Worm (Caenorhabditis elegans) whole organism, young adult: ENCODE results near the gene pyc-1.

ENCODE experiments used
- C06A6.2 ChIP-seq: fragments of 200-800 bp; sonication (Bioruptor generic); conservative IDR thresholded peaks from 2 replicates; pipeline ENCODE4 v1.3.6; 2022; ENCODE audit warnings: missing genetic modification characterization, missing compliant biosample characterization
- D2030.7 ChIP-seq: fragments of 200-800 bp; sonication (Bioruptor generic); IDR thresholded peaks from 2 replicates; pipeline ENCODE4 v1.3.6; 2022; ENCODE audit warnings: missing genetic modification reagents, missing genetic modification characterization, missing compliant biosample characterization
- F10E7.11 ChIP-seq: sonication (generic microtip); optimal IDR thresholded peaks from 2 replicates; lab custom pipeline; 2017; ENCODE audit warnings: mild to moderate bottlenecking, missing genetic modification characterization, moderate library complexity, missing compliant biosample characterization
- F22D6.2 ChIP-seq: sonication (generic microtip); optimal IDR thresholded peaks from 2 replicates; lab custom pipeline; 2016; ENCODE audit warnings: mild to moderate bottlenecking, missing genetic modification characterization, missing compliant biosample characterization
- F23B12.7 ChIP-seq: sonication (generic microtip); optimal IDR thresholded peaks from 2 replicates; lab custom pipeline; 2017; ENCODE audit warnings: missing genetic modification characterization, mild to moderate bottlenecking, missing compliant biosample characterization, antibody characterized with exemption, moderate library complexity; ENCODE audit not compliant: insufficient read depth
- T07F8.4 ChIP-seq: sonication (generic microtip); optimal IDR thresholded peaks from 2 replicates; lab custom pipeline; 2016; ENCODE audit warnings: mild to moderate bottlenecking, missing genetic modification characterization, moderate library complexity, missing compliant biosample characterization
- T26A5.8 ChIP-seq: sonication (generic microtip); optimal IDR thresholded peaks from 2 replicates; lab custom pipeline; 2016; ENCODE audit warnings: missing genetic modification characterization, missing compliant biosample characterization
- Y53G8AR.9 ChIP-seq: fragments of 200-800 bp; sonication (Bioruptor generic); conservative IDR thresholded peaks from 2 replicates; pipeline ENCODE4 v1.3.6; 2022; ENCODE audit warnings: missing genetic modification reagents, missing genetic modification characterization, missing compliant biosample characterization
- aptf-3 ChIP-seq: fragments of 200-800 bp; sonication (Bioruptor generic); IDR thresholded peaks from 2 replicates; pipeline ENCODE4 v1.3.6; 2022; ENCODE audit warnings: missing genetic modification characterization, missing compliant biosample characterization
- atf-7 ChIP-seq: sonication (generic microtip); optimal IDR thresholded peaks from 2 replicates; lab custom pipeline; 2017; ENCODE audit warnings: mild to moderate bottlenecking, missing genetic modification characterization, missing compliant biosample characterization
- attf-6 ChIP-seq: fragments of 200-800 bp; sonication (Bioruptor generic); IDR thresholded peaks from 2 replicates; pipeline ENCODE4 v1.3.6; 2022; ENCODE audit warnings: missing genetic modification reagents, missing genetic modification characterization, missing compliant biosample characterization
- bed-2 ChIP-seq: fragments of 200-800 bp; sonication (Bioruptor generic); IDR thresholded peaks from 2 replicates; pipeline ENCODE4 v1.3.6; 2022; ENCODE audit warnings: missing genetic modification reagents, missing genetic modification characterization, missing compliant biosample characterization
- cebp-1 ChIP-seq, 2 experiments: fragments of 200-800 bp in 1 of 2; sonication (Bioruptor generic) in 1 of 2; sonication (generic microtip) in 1 of 2; IDR thresholded peaks in 1 of 2; optimal IDR thresholded peaks in 1 of 2; 2 replicates each; pipeline versions ENCODE4 v1.3.6 to Lab custom; 2017 to 2022; ENCODE audit warnings: missing compliant biosample characterization in 2 of 2, missing genetic modification characterization in 2 of 2, mild to moderate bottlenecking in 1 of 2, missing genetic modification reagents in 1 of 2, moderate library complexity in 1 of 2
- ceh-100 ChIP-seq: fragments of 200-800 bp; sonication (Bioruptor generic); IDR thresholded peaks from 2 replicates; pipeline ENCODE4 v1.3.6; 2022; ENCODE audit warnings: missing genetic modification reagents, missing genetic modification characterization, missing compliant biosample characterization
- ceh-40 ChIP-seq: fragments of 200-800 bp; sonication (Bioruptor generic); IDR thresholded peaks from 2 replicates; pipeline ENCODE4 v1.3.6; 2022; ENCODE audit warnings: missing genetic modification characterization, missing compliant biosample characterization
- ceh-91 ChIP-seq: fragments of 200-800 bp; sonication (Bioruptor generic); IDR thresholded peaks from 2 replicates; pipeline ENCODE4 v1.3.6; 2022; ENCODE audit warnings: missing genetic modification reagents, missing genetic modification characterization, missing compliant biosample characterization
- chd-7 ChIP-seq: sonication (generic microtip); optimal IDR thresholded peaks from 2 replicates; lab custom pipeline; 2016; ENCODE audit warnings: mild to moderate bottlenecking, missing genetic modification characterization, moderate library complexity, missing compliant biosample characterization
- die-1 ChIP-seq: sonication (generic microtip); optimal IDR thresholded peaks from 2 replicates; lab custom pipeline; 2016; ENCODE audit warnings: missing genotype, mild to moderate bottlenecking, missing genetic modification characterization, missing compliant biosample characterization
- dox-1 ChIP-seq: fragments of 200-800 bp; sonication (Bioruptor generic); IDR thresholded peaks from 2 replicates; pipeline ENCODE4 v1.3.6; 2022; ENCODE audit warnings: missing genetic modification reagents, missing genetic modification characterization, missing compliant biosample characterization
- efl-1 ChIP-seq: fragments of 150-350 bp; optimal IDR thresholded peaks from 2 replicates; lab custom pipeline; 2014; ENCODE audit warnings: missing biosample characterization, missing genetic modification reagents, missing genetic modification characterization
- egl-18 ChIP-seq: fragments of 200-800 bp; sonication (Bioruptor generic); IDR thresholded peaks from 2 replicates; pipeline ENCODE4 v1.3.6; 2022; ENCODE audit warnings: missing genetic modification reagents, missing genetic modification characterization, missing compliant biosample characterization
- egrh-3 ChIP-seq: fragments of 200-800 bp; sonication (Bioruptor generic); IDR thresholded peaks from 2 replicates; pipeline ENCODE4 v1.3.6; 2022; ENCODE audit warnings: missing genetic modification reagents, missing genetic modification characterization, missing compliant biosample characterization
- fkh-3 ChIP-seq: sonication (generic microtip); optimal IDR thresholded peaks from 2 replicates; lab custom pipeline; 2016; ENCODE audit warnings: mild to moderate bottlenecking, missing genetic modification characterization, missing compliant biosample characterization
- let-526 ChIP-seq: fragments of 200-800 bp; sonication (Bioruptor generic); IDR thresholded peaks from 2 replicates; pipeline ENCODE4 v1.3.6; 2022; ENCODE audit warnings: missing genetic modification reagents, missing genetic modification characterization, missing compliant biosample characterization
- let-607 ChIP-seq, 2 experiments: fragments of 200-800 bp in 1 of 2; sonication (Bioruptor generic) in 1 of 2; sonication (generic microtip) in 1 of 2; optimal IDR thresholded peaks; 2 replicates each; lab custom pipeline; 2016 to 2018; ENCODE audit warnings: mild to moderate bottlenecking in 2 of 2, missing compliant biosample characterization in 2 of 2, missing genetic modification characterization in 2 of 2, moderate library complexity in 2 of 2, missing genotype in 1 of 2
- lin-26 ChIP-seq: fragments of 200-800 bp; sonication (Bioruptor generic); IDR thresholded peaks from 2 replicates; pipeline ENCODE4 v1.3.6; 2022; ENCODE audit warnings: missing genetic modification reagents, missing genetic modification characterization, missing compliant biosample characterization
- lin-40 ChIP-seq: sonication (generic microtip); optimal IDR thresholded peaks from 2 replicates; lab custom pipeline; 2016; ENCODE audit warnings: missing genetic modification characterization, mild to moderate bottlenecking, missing compliant biosample characterization, missing genotype, missing genetic modification reagents
- madf-10 ChIP-seq: sonication (generic microtip); optimal IDR thresholded peaks from 2 replicates; lab custom pipeline; 2016; ENCODE audit warnings: mild to moderate bottlenecking, missing genetic modification characterization, missing compliant biosample characterization
- madf-6 ChIP-seq: fragments of 200-800 bp; sonication (Bioruptor generic); IDR thresholded peaks from 2 replicates; pipeline ENCODE4 v1.3.6; 2022; ENCODE audit warnings: missing genetic modification reagents, missing genetic modification characterization, missing compliant biosample characterization
- madf-8 ChIP-seq: fragments of 200-800 bp; sonication (Bioruptor generic); conservative IDR thresholded peaks from 2 replicates; pipeline ENCODE4 v1.3.6; 2022; ENCODE audit warnings: missing genetic modification reagents, missing genetic modification characterization, missing compliant biosample characterization
- nhr-179 ChIP-seq: sonication (generic microtip); optimal IDR thresholded peaks from 2 replicates; lab custom pipeline; 2016; ENCODE audit warnings: mild to moderate bottlenecking, missing genetic modification characterization, missing compliant biosample characterization
- nhr-80 ChIP-seq: sonication (generic microtip); optimal IDR thresholded peaks from 2 replicates; lab custom pipeline; 2016; ENCODE audit warnings: missing genetic modification characterization, missing compliant biosample characterization
- pbrm-1 ChIP-seq: fragments of 200-800 bp; sonication (Bioruptor generic); IDR thresholded peaks from 2 replicates; pipeline ENCODE4 v1.3.6; 2022; ENCODE audit warnings: missing genetic modification reagents, missing genetic modification characterization, missing compliant biosample characterization
- sea-2 ChIP-seq: fragments of 200-800 bp; sonication (Bioruptor generic); IDR thresholded peaks from 2 replicates; pipeline ENCODE4 v1.3.6; 2022; ENCODE audit warnings: missing genetic modification characterization, missing compliant biosample characterization
- somi-1 ChIP-seq: fragments of 200-800 bp; sonication (Bioruptor generic); optimal IDR thresholded peaks from 2 replicates; lab custom pipeline; 2018; ENCODE audit warnings: mild to moderate bottlenecking, missing genetic modification characterization, missing compliant biosample characterization
- tbp1 ChIP-seq: fragments of 200-800 bp; sonication (Bioruptor generic); optimal IDR thresholded peaks from 2 replicates; lab custom pipeline; 2018; ENCODE audit warnings: mild to moderate bottlenecking, missing genetic modification characterization, missing compliant biosample characterization
- tlf-1 ChIP-seq: fragments of 200-800 bp; sonication (Bioruptor generic); optimal IDR thresholded peaks from 2 replicates; lab custom pipeline; 2018; ENCODE audit warnings: mild to moderate bottlenecking, missing genetic modification characterization, missing compliant biosample characterization
- unc-130 ChIP-seq: sonication (generic microtip); optimal IDR thresholded peaks from 2 replicates; lab custom pipeline; 2016; ENCODE audit warnings: missing genetic modification reagents, missing genetic modification characterization, missing compliant biosample characterization
- ztf-26 ChIP-seq: sonication (generic microtip); optimal IDR thresholded peaks from 2 replicates; lab custom pipeline; 2017; ENCODE audit warnings: missing genetic modification characterization, missing compliant biosample characterization
- ztf-6 ChIP-seq: fragments of 200-800 bp; sonication (Bioruptor generic); IDR thresholded peaks from 2 replicates; pipeline ENCODE4 v1.3.6; 2022; ENCODE audit warnings: missing genetic modification reagents, missing genetic modification characterization, missing compliant biosample characterization

pyc-1 gene

ce11 chrV:11815566-11815965 is 6.8 kb downstream of the pyc-1 start:
- TF ChIP-seq efl-1 (GFP tag; lab: Kevin White, UChicago) (peak; percentile 21), T26A5.8 (tag; lab: Kevin White, UChicago) (no peak), unc-130 (GFP tag; lab: Kevin White, UChicago) (no peak), madf-8 (peak; percentile 62), ceh-91 (GFP tag; lab: Robert Waterston, UW) (peak; percentile 39; the same call in 1 of the 2 replicates), sea-2 (GFP tag; lab: Robert Waterston, UW) (no peak), egrh-3 (peak; percentile 22; the same call in 1 of the 2 replicates), madf-6 (peak; percentile 82)

ce11 chrV:11811921-11812320 is 10.4 kb downstream of the pyc-1 start, which contains the start of gene D2023.3:
D2023.3 (minus strand) TSS chrV:11812021.
- no peak for TF ChIP-seq Y53G8AR.9 (GFP tag; lab: Robert Waterston, UW)
- no peak for TF ChIP-seq let-526 (GFP tag; lab: Robert Waterston, UW)
- no peak for TF ChIP-seq madf-6

- TF ChIP-seq tlf-1 (no peak), egl-18 (GFP tag; lab: Robert Waterston, UW) (no peak), aptf-3 (GFP tag; lab: Robert Waterston, UW) (no peak), madf-10 (tag; lab: Kevin White, UChicago) (no peak), die-1 (no peak), ceh-100 (no peak), unc-130 (GFP tag; lab: Kevin White, UChicago) (no peak)
Measured at ce11 chrV:11809935-11810334, 12.4 kb downstream of the pyc-1 start.

- no peak for TF ChIP-seq attf-6 (GFP tag; lab: Robert Waterston, UW)
- TF ChIP-seq dox-1 (GFP tag; lab: Robert Waterston, UW), result no peak
- TF ChIP-seq die-1, result peak; percentile 24
- TF ChIP-seq lin-40 (tag; lab: Kevin White, UChicago), result peak; percentile 49
- no peak for TF ChIP-seq fkh-3 (tag; lab: Kevin White, UChicago)
- TF ChIP-seq F23B12.7 (tag; lab: Kevin White, UChicago), result no peak
- TF ChIP-seq atf-7 (tag; lab: Kevin White, UChicago), result no peak
- peak; percentile 88 for TF ChIP-seq somi-1 (GFP tag; lab: Kevin White, UChicago)
- TF ChIP-seq nhr-80 (tag; lab: Kevin White, UChicago), result peak; percentile 3
- TF ChIP-seq ztf-26, result peak; percentile 60
- TF ChIP-seq, all 124 proteins: peak for 5
Measured at ce11 chrV:11803518-11803994, 18.8 kb downstream of the pyc-1 start.

ce11 chrV:11802508-11802907 is 19.8 kb downstream of the pyc-1 start:
- TF ChIP-seq somi-1 (GFP tag; lab: Kevin White, UChicago), result peak; percentile 95
- TF ChIP-seq C06A6.2, result peak; percentile 60; the same call in 1 of the 2 replicates
- TF ChIP-seq atf-7 (tag; lab: Kevin White, UChicago), result peak; percentile 59
- TF ChIP-seq chd-7 (tag; lab: Kevin White, UChicago), result peak; percentile 37
- TF ChIP-seq dox-1 (GFP tag; lab: Robert Waterston, UW), result no peak
- peak in 1 of 2 experiments; percentile 24 for TF ChIP-seq let-607 (tag; optimal IDR thresholded peaks at IDR 0.05; lab: Kevin White, UChicago)
- no peak for TF ChIP-seq nhr-179 (tag; lab: Kevin White, UChicago)
- no peak for TF ChIP-seq F23B12.7 (tag; lab: Kevin White, UChicago)
- peak; percentile 4 for TF ChIP-seq F22D6.2
- TF ChIP-seq tbp1 (GFP tag; lab: Kevin White, UChicago), result peak; percentile 15
- TF ChIP-seq let-526 (GFP tag; lab: Robert Waterston, UW), result no peak
- TF ChIP-seq lin-40 (tag; lab: Kevin White, UChicago), result peak; percentile 76
- TF ChIP-seq cebp-1 (GFP tag; IDR thresholded peaks at IDR 0.05; lab: Robert Waterston, UW), result no peak
- TF ChIP-seq cebp-1 (tag; optimal IDR thresholded peaks at IDR 0.05; lab: Kevin White, UChicago), result peak; percentile 28
- peak; percentile 63 for TF ChIP-seq nhr-80 (tag; lab: Kevin White, UChicago)
- no peak for TF ChIP-seq ztf-6 (GFP tag; lab: Robert Waterston, UW)
- peak; percentile 58; the same call in 1 of the 2 replicates for TF ChIP-seq lin-26 (GFP tag; lab: Robert Waterston, UW)
- TF ChIP-seq ztf-26, result peak; percentile 91
- no peak for TF ChIP-seq ceh-40 (GFP tag; lab: Robert Waterston, UW)
- TF ChIP-seq T07F8.4 (tag; lab: Kevin White, UChicago), result no peak
- TF ChIP-seq F10E7.11 (tag; lab: Kevin White, UChicago), result no peak
- TF ChIP-seq madf-10 (tag; lab: Kevin White, UChicago), result no peak
- no peak for TF ChIP-seq pbrm-1 (GFP tag; lab: Robert Waterston, UW)
- TF ChIP-seq die-1, result peak; percentile 51
- TF ChIP-seq bed-2 (GFP tag; lab: Robert Waterston, UW), result no peak
- TF ChIP-seq D2030.7 (GFP tag; lab: Robert Waterston, UW), result no peak
